Worm (Caenorhabditis elegans): Measurements from ENCODE around the gene srx-115.
"Not testable (repeated sequence)": the region's sequence is repeated elsewhere in the genome, so short reads cannot be mapped to it uniquely, and the experiment has no call there.

DNA sequence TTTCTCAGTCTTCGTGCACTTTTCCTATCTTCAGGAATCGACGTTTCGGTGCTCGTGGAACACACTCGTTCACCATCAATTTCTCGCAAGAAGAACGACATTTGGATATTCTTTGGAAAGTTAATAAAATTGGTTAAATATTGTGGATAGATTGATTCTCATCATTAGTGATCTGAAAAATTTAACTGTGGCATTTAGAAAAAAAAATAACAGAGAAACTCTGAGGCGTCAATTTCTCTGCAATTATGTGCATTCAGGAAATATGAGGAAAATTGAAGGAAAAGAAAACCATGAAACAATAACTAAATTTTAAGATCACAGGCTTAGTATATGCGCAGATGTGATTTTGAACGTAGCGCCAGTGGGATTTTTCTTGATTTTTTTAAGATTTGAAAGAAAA, 48.2 kb downstream of the srx-115 start, which contains the start of gene rpm-1:
- TF ChIP-seq lin-11 (tag; optimal IDR thresholded peaks at IDR 0.05); tbx-2 (tag; optimal IDR thresholded peaks at IDR 0.05); unc-3 (GFP tag; conservative IDR thresholded peaks at IDR 0.05); unc-3 (tag; optimal IDR thresholded peaks at IDR 0.05); F13H6.1 (tag; optimal IDR thresholded peaks at IDR 0.05); rnt-1 (tag; optimal IDR thresholded peaks at IDR 0.05); sox-4 (tag; optimal IDR thresholded peaks at IDR 0.05); elt-2 (tag; optimal IDR thresholded peaks at IDR 0.05); hlh-6 (tag; optimal IDR thresholded peaks at IDR 0.05); unc-86 (tag; optimal IDR thresholded peaks at IDR 0.05); ttx-3 (tag; optimal IDR thresholded peaks at IDR 0.05); mec-3 (tag; optimal IDR thresholded peaks at IDR 0.05; ENCODE audit: borderline replicate concordance); Y22D7AL.16 (tag; optimal IDR thresholded peaks at IDR 0.05); ceh-24 (tag; optimal IDR thresholded peaks at IDR 0.05); pha-4 (tag; optimal IDR thresholded peaks at IDR 0.05): not testable (repeated sequence)
